Worm (Caenorhabditis elegans) whole organism, dauer: ENCODE data around the gene hda-6.
"Not testable (repeated sequence)": the region's sequence is repeated elsewhere in the genome, so short reads cannot be mapped to it uniquely, and the experiment has no call there.

Experiments
- unc-62 ChIP-seq: sonication (generic microtip); optimal IDR thresholded peaks from 2 replicates; lab custom pipeline; 2017; ENCODE audit warnings: missing biosample characterization, missing genetic modification reagents, missing genetic modification characterization

hda-6 gene

ce11 chrIV:5337649-5338048 is 26.5 kb downstream of the hda-6 start:
- no peak for TF ChIP-seq unc-62 (GFP tag; lab: Kevin White, UChicago)

ce11 chrIV:5334518-5334917 is 29.6 kb downstream of the hda-6 start:
- no peak for TF ChIP-seq unc-62 (GFP tag; lab: Kevin White, UChicago)

ce11 chrIV:5333484-5333883 is 30.6 kb downstream of the hda-6 start:
- no peak for TF ChIP-seq unc-62 (GFP tag; lab: Kevin White, UChicago)

- TF ChIP-seq unc-62 (GFP tag; lab: Kevin White, UChicago), result no peak
These were observed 31.9 kb downstream of the hda-6 start, which contains the start of gene Y4C6B.3 for ce11 chrIV:5332178-5332577. Y4C6B.3 (plus strand) TSS chrIV:5332478.

- TF ChIP-seq unc-62 (GFP tag; lab: Kevin White, UChicago), result no peak
These were observed 38.0 kb downstream of the hda-6 start, which contains the start of gene Y4C6B.4 for ce11 chrIV:5326144-5326543. Y4C6B.4 (plus strand) TSS chrIV:5326444.

- TF ChIP-seq unc-62 (GFP tag; lab: Kevin White, UChicago), result no peak
These were observed 45.2 kb downstream of the hda-6 start, which contains the start of gene slc-46A for ce11 chrIV:5318835-5319303. slc-46A (plus strand) TSS chrIV:5319253.

ce11 chrIV:5317106-5317505 is 47.0 kb downstream of the hda-6 start:
- no peak for TF ChIP-seq unc-62 (GFP tag; lab: Kevin White, UChicago)

- TF ChIP-seq unc-62 (GFP tag; lab: Kevin White, UChicago), result not testable (repeated sequence)
These were observed 47.9 kb downstream of the hda-6 start, which contains the start of gene msp-65 for ce11 chrIV:5316223-5316622. msp-65 (plus strand) TSS chrIV:5316523.

- not testable (repeated sequence) for TF ChIP-seq unc-62 (GFP tag; lab: Kevin White, UChicago)
These were observed 51.1 kb downstream of the hda-6 start, which contains the start of the genes msp-59 and ZK354.2 for ce11 chrIV:5313011-5313410. msp-59 (minus strand) TSS chrIV:5313111. ZK354.2 (plus strand) TSS chrIV:5313405.

- TF ChIP-seq unc-62 (GFP tag; lab: Kevin White, UChicago), result no peak
These were observed 54.4 kb downstream of the hda-6 start, which contains the start of gene ZK354.3 for ce11 chrIV:5309742-5310141. ZK354.3 (plus strand) TSS chrIV:5310042.

- TF ChIP-seq unc-62 (GFP tag; lab: Kevin White, UChicago), result not testable (repeated sequence)
These were observed 56.0 kb downstream of the hda-6 start, which contains the start of the genes ZK354.9 and msp-58 for ce11 chrIV:5308046-5308643. ZK354.9 (minus strand) TSS chrIV:5308146. msp-58 (plus strand) TSS chrIV:5308593.
